Worm (Caenorhabditis elegans) whole organism, mixed stage, embryonic: ENCODE results near the gene clec-84.
"Not testable (repeated sequence)": the region's sequence is repeated elsewhere in the genome, so short reads cannot be mapped to it uniquely, and the experiment has no call there.

Experiments
- ceh-43 ChIP-seq: fragments of 200-800 bp; sonication (Bioruptor generic); optimal IDR thresholded peaks from 2 replicates; lab custom pipeline; 2018; ENCODE audit warnings: mild to moderate bottlenecking, missing genetic modification characterization, moderate library complexity, missing compliant biosample characterization
- nhr-76 ChIP-seq: sonication (generic microtip); optimal IDR thresholded peaks from 2 replicates; lab custom pipeline; 2017; ENCODE audit warnings: missing biosample characterization, missing genetic modification characterization
- sptf-1 ChIP-seq: sonication (generic microtip); optimal IDR thresholded peaks from 2 replicates; lab custom pipeline; 2017; ENCODE audit warnings: mild to moderate bottlenecking, missing genetic modification characterization, moderate library complexity, missing compliant biosample characterization

Gene clec-84

DNA sequence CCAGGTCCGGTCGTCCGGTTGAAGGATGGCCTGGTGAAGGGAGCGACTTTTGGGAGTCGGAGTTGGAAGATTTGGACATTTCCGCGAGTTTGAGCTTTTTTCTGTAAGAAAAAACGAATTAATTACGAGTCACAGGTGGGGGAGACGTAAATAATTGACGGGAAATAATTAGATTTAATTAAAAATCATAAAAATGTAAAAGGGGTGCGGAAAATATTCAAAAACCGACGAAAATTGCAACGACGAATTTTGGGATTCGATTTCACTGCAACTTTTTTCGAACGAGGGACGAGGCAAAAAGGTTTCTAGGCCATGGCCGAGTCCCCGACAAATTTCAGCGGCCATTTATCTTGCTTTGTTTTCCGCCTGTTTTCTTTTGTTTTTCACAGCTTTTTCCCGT lies 52.4 kb downstream of the clec-84 start, which contains the start of gene Y54G2A.19:
Y54G2A.19 (minus strand) TSS at position 101 of the 400 bp plus-strand sequence.
- TF ChIP-seq nhr-76 (tag; lab: Kevin White, UChicago); sptf-1 (tag; lab: Kevin White, UChicago); ceh-43 (GFP tag; lab: Kevin White, UChicago): not testable (repeated sequence)
